Fruit fly (Drosophila melanogaster) whole organism, prepupa: Measurements from ENCODE around the gene CheB74a.

Experiments
- Blimp-1 ChIP-seq: fragments of 200-800 bp; sonication (Bioruptor generic); optimal IDR thresholded peaks from 3 replicates; lab custom pipeline; 2017; ENCODE audit warnings: missing biosample characterization, missing genetic modification characterization, mild to moderate bottlenecking, moderate library complexity, missing genetic modification reagents
- CG11762 ChIP-seq: fragments of 200-800 bp; sonication (Bioruptor generic); optimal IDR thresholded peaks from 3 replicates; lab custom pipeline; 2016; ENCODE audit warnings: missing biosample characterization, missing genetic modification characterization; ENCODE audit not compliant: insufficient read depth
- CG4318 ChIP-seq: fragments of 200-800 bp; sonication (Bioruptor generic); optimal IDR thresholded peaks from 3 replicates; lab custom pipeline; 2017; ENCODE audit warnings: missing biosample characterization, mild to moderate bottlenecking, missing genetic modification characterization
- CG6163 ChIP-seq: fragments of 200-800 bp; sonication (Bioruptor generic); IDR thresholded peaks from 3 replicates; pipeline ENCODE4 v1.3.6; 2022; ENCODE audit warnings: missing biosample characterization, missing genetic modification characterization
- Eip78C ChIP-seq: fragments of 200-800 bp; sonication (Bioruptor generic); peaks from one replicate; lab custom pipeline; 2016; ENCODE audit warnings: missing biosample characterization, missing genetic modification characterization
- Met ChIP-seq: fragments of 200-800 bp; sonication (Bioruptor generic); optimal IDR thresholded peaks from 3 replicates; lab custom pipeline; 2016; ENCODE audit warnings: missing biosample characterization, missing genetic modification characterization
- Sox15 ChIP-seq: fragments of 200-800 bp; sonication (Bioruptor generic); optimal IDR thresholded peaks from 3 replicates; lab custom pipeline; 2016; ENCODE audit warnings: missing biosample characterization, missing genetic modification characterization
- dsx ChIP-seq: fragments of 200-800 bp; optimal IDR thresholded peaks from 3 replicates; lab custom pipeline; 2019; ENCODE audit warnings: missing biosample characterization, mild to moderate bottlenecking, missing genetic modification characterization, moderate library complexity; ENCODE audit not compliant: poor library complexity, severe bottlenecking
- fkh ChIP-seq: fragments of 200-800 bp; sonication (Bioruptor generic); optimal IDR thresholded peaks from 3 replicates; lab custom pipeline; 2017; ENCODE audit warnings: missing biosample characterization, mild to moderate bottlenecking, missing genetic modification characterization, moderate library complexity

DNA sequence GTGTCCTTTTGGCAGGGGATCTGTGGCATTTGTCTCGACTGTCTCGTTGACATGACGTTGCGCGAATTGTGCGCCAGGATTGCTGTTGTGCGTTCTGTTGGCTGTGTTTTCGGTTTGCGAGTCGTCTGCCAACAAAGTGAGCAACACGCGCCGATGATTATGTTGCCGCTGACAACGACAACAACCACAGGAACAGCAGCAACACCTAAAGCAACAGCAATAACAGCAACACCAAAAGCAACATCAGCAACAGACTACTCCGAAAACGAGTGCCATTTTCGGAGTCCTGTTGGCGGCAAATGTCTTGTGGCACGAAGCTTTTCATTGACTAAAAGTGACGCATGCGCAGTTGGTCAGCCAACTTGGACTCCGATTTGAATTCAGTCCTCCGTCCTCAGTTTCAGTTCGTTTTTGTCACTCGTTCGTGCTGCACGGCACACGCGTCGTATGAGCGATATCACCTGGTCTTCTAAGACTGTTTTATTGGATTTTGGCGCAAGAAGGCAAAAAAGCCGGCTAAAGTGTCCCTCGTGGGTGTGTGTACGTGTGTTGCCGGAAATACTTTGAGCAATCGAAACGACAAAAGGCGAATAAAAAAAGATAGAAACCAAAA, 30.0 kb downstream of the CheB74a start, which contains the start of gene Ccn:
- TF ChIP-seq CG4318 (no peak), fkh (no peak), Blimp-1 (no peak), Eip78C (GFP tag; lab: Kevin White, UChicago) (no peak), Met (GFP tag; lab: Kevin White, UChicago) (no peak), CG6163 (GFP tag; lab: Robert Waterston, UW) (no peak), CG11762 (GFP tag; lab: Kevin White, UChicago) (no peak), Sox15 (GFP tag; lab: Kevin White, UChicago) (no peak), dsx (GFP tag; lab: Kevin White, UChicago) (no peak)
